Fruit fly (Drosophila melanogaster): ENCODE results near the gene cact.

cact gene

dm6 chr2L:16350742-16351568, 24.9 kb upstream of the cact start (continued):
- TF ChIP-seq CoRest (tag; optimal IDR thresholded peaks at IDR 0.05), result peak; percentile 99
- TF ChIP-seq dmrt11E (tag; optimal IDR thresholded peaks at IDR 0.05), result peak; percentile 99
- TF ChIP-seq CG1024 (GFP tag; IDR thresholded peaks at IDR 0.05), result peak; percentile 97
- peak; percentile 98 for TF ChIP-seq dati (GFP tag; IDR thresholded peaks at IDR 0.05)
- TF ChIP-seq CG10654 (GFP tag; optimal IDR thresholded peaks at IDR 0.05), result peak; percentile 97
- TF ChIP-seq yki (optimal IDR thresholded peaks at IDR 0.05), result peak; percentile 66
- peak; percentile 94 for TF ChIP-seq CG3838 (GFP tag; optimal IDR thresholded peaks at IDR 0.05)
- TF ChIP-seq HLH3B (GFP tag; IDR thresholded peaks at IDR 0.05), result peak; percentile 99
- peak; percentile 99 for TF ChIP-seq CG17328 (GFP tag; IDR thresholded peaks at IDR 0.05)
- peak; percentile 97 for TF ChIP-seq ham (GFP tag; IDR thresholded peaks at IDR 0.05)
- TF ChIP-seq hkb (optimal IDR thresholded peaks at IDR 0.05), result no peak
- peak; percentile 100 for TF ChIP-seq hkb (GFP tag; IDR thresholded peaks at IDR 0.05)
- TF ChIP-seq Dref (GFP tag; IDR thresholded peaks at IDR 0.05), result peak; percentile 36; the same call in 1 of the 2 replicates
- TF ChIP-seq pum (GFP tag; optimal IDR thresholded peaks at IDR 0.05), result peak; percentile 98
- peak; percentile 100 for TF ChIP-seq sens (GFP tag)
- peak; percentile 99 for TF ChIP-seq CG13894 (tag; optimal IDR thresholded peaks at IDR 0.05)
- TF ChIP-seq hbn (GFP tag; IDR thresholded peaks at IDR 0.05; ENCODE audit: partially characterized antibody), result no peak
- TF ChIP-seq MBD-R2 (GFP tag; IDR thresholded peaks at IDR 0.05), result peak; percentile 99
- TF ChIP-seq pho (GFP tag; optimal IDR thresholded peaks at IDR 0.05), result peak; percentile 98
- TF ChIP-seq CG11398 (GFP tag; optimal IDR thresholded peaks at IDR 0.05), result peak; percentile 97
- TF ChIP-seq Blimp-1 (GFP tag; optimal IDR thresholded peaks at IDR 0.05), result peak; percentile 98
- TF ChIP-seq dm (GFP tag; optimal IDR thresholded peaks at IDR 0.05), result peak; percentile 96
- TF ChIP-seq Hsf (GFP tag; optimal IDR thresholded peaks at IDR 0.05), result peak; percentile 99
- TF ChIP-seq ab (GFP tag; optimal IDR thresholded peaks at IDR 0.05), result peak; percentile 99
- TF ChIP-seq jumu (GFP tag; optimal IDR thresholded peaks at IDR 0.05), result peak; percentile 97
- TF ChIP-seq sqz (GFP tag; optimal IDR thresholded peaks at IDR 0.05), result peak; percentile 99
- peak; percentile 99 for TF ChIP-seq CG12104 (GFP tag; optimal IDR thresholded peaks at IDR 0.05)
- TF ChIP-seq Bdp1 (GFP tag; optimal IDR thresholded peaks at IDR 0.05), result peak; percentile 91
- TF ChIP-seq esg (GFP tag; conservative IDR thresholded peaks at IDR 0.05), result peak; percentile 99
- peak; percentile 71 for TF ChIP-seq Sry-β (GFP tag; optimal IDR thresholded peaks at IDR 0.05)
- peak; percentile 98 for TF ChIP-seq CG16779 (GFP tag; IDR thresholded peaks at IDR 0.05)
- TF ChIP-seq CG7987 (GFP tag; optimal IDR thresholded peaks at IDR 0.05), result peak; percentile 97
- peak; percentile 100 for TF ChIP-seq CG34376 (GFP tag; optimal IDR thresholded peaks at IDR 0.05)
- TF ChIP-seq Ets97D (GFP tag; optimal IDR thresholded peaks at IDR 0.05), result peak; percentile 94
- peak; percentile 99 for TF ChIP-seq CG17359 (tag; optimal IDR thresholded peaks at IDR 0.05)
- peak; percentile 97 for TF ChIP-seq CG18764 (GFP tag; optimal IDR thresholded peaks at IDR 0.05)
- TF ChIP-seq gsb-n (tag; optimal IDR thresholded peaks at IDR 0.05), result peak; percentile 99
- peak; percentile 99 for TF ChIP-seq CG11695 (GFP tag; IDR thresholded peaks at IDR 0.05)
- peak; percentile 99 for TF ChIP-seq BtbVII (GFP tag; optimal IDR thresholded peaks at IDR 0.05)
- TF ChIP-seq CG8359 (GFP tag; optimal IDR thresholded peaks at IDR 0.05; ENCODE audit: borderline replicate concordance), result peak; percentile 94
- peak; percentile 93 for TF ChIP-seq CG11560 (tag; IDR thresholded peaks at IDR 0.05)
- TF ChIP-seq gfzf (GFP tag; optimal IDR thresholded peaks at IDR 0.05), result peak; percentile 20
- peak; percentile 99 for TF ChIP-seq CG1603 (tag; optimal IDR thresholded peaks at IDR 0.05)
- TF ChIP-seq unc-4 (GFP tag; IDR thresholded peaks at IDR 0.05; ENCODE audit: partially characterized antibody), result 0 out of 2 replicates have a peak, but pooled peaks have one; percentile 10
- TF ChIP-seq HHEX (GFP tag; optimal IDR thresholded peaks at IDR 0.05), result peak; percentile 99
- TF ChIP-seq kni (GFP tag; optimal IDR thresholded peaks at IDR 0.05), result peak; percentile 98
- peak; percentile 99 for TF ChIP-seq NfI (GFP tag; optimal IDR thresholded peaks at IDR 0.05)
- peak; percentile 94 for TF ChIP-seq CG12236 (GFP tag; optimal IDR thresholded peaks at IDR 0.05)
- TF ChIP-seq ro (GFP tag; IDR thresholded peaks at IDR 0.05), result peak; percentile 96
- TF ChIP-seq ERR (GFP tag; optimal IDR thresholded peaks at IDR 0.05), result peak; percentile 97

Data from whole organism, embryonic.